Fruit fly (Drosophila melanogaster): ENCODE measurements around the gene Sfp24Bc.
A peak's percentile ranks its signal among the peaks of the same experiment; 100 is the strongest.

DNA sequence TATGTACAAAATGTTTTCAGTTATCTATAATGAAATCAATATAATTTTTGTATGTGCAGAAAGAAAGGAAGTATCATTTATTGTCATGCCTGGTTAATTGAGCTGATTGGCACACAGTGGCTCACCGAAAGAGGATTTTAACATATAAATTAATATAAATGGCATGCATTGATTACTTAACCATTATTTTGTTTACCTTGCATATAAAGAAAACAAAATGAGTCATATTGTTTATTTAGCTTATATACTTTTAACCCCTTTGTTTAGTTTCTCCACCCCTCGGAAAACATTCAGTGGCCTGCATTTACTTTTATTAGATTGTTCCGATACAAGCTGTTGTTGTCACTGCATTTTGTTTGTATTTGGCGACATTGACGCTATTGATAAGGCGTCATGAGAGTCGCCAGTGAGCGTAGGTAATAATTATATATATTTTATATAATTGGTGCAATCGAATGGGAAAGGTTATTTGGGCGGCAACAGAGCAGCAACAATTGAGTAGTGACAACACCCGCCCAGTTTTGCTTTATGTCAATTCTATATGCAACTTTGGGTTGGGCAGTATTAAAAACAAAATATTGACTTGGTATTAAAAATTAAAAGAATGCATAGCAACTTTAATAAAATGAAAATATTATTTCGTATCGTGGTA, 22.7 kb downstream of the Sfp24Bc start:
- TF ChIP-seq CG1233 (GFP tag; optimal IDR thresholded peaks at IDR 0.05): peak; percentile 8
- no peak for TF ChIP-seq CG3847 (GFP tag; IDR thresholded peaks at IDR 0.05)
- no peak for TF ChIP-seq Tbp (GFP tag; optimal IDR thresholded peaks at IDR 0.05)
- peak in 1 of 2 experiments; percentile 26 for TF ChIP-seq Hr51 (GFP tag; optimal IDR thresholded peaks at IDR 0.05)
